Worm (Caenorhabditis elegans) whole organism, young adult: Measurements from ENCODE around the gene K09H11.11.

Experiments
- C06A6.2 ChIP-seq: fragments of 200-800 bp; sonication (Bioruptor generic); conservative IDR thresholded peaks from 2 replicates; pipeline ENCODE4 v1.3.6; 2022; ENCODE audit warnings: missing genetic modification characterization, missing compliant biosample characterization
- F10E7.11 ChIP-seq: sonication (generic microtip); optimal IDR thresholded peaks from 2 replicates; lab custom pipeline; 2017; ENCODE audit warnings: mild to moderate bottlenecking, missing genetic modification characterization, moderate library complexity, missing compliant biosample characterization
- F37B4.10 ChIP-seq: fragments of 200-800 bp; sonication (Bioruptor generic); IDR thresholded peaks from 2 replicates; pipeline ENCODE4 v1.3.6; 2022; ENCODE audit warnings: missing genetic modification characterization, missing compliant biosample characterization
- F39B2.1 ChIP-seq: fragments of 200-800 bp; sonication (Bioruptor generic); IDR thresholded peaks from 2 replicates; pipeline ENCODE4 v1.3.6; 2022; ENCODE audit warnings: missing genetic modification reagents, missing genetic modification characterization, missing compliant biosample characterization
- F55B11.4 ChIP-seq: sonication (generic microtip); optimal IDR thresholded peaks from 2 replicates; lab custom pipeline; 2016; ENCODE audit warnings: missing compliant biosample characterization, missing genetic modification characterization, borderline replicate concordance; ENCODE audit not compliant: insufficient read depth
- F57C9.4 ChIP-seq: sonication (generic microtip); optimal IDR thresholded peaks from 2 replicates; lab custom pipeline; 2017; ENCODE audit warnings: mild to moderate bottlenecking, missing genetic modification characterization, missing compliant biosample characterization
- Y53G8AR.9 ChIP-seq: fragments of 200-800 bp; sonication (Bioruptor generic); conservative IDR thresholded peaks from 2 replicates; pipeline ENCODE4 v1.3.6; 2022; ENCODE audit warnings: missing genetic modification reagents, missing genetic modification characterization, missing compliant biosample characterization
- Y56A3A.18 ChIP-seq: fragments of 200-800 bp; sonication (Bioruptor generic); IDR thresholded peaks from 2 replicates; pipeline ENCODE4 v1.3.6; 2022; ENCODE audit warnings: missing genetic modification reagents, missing genetic modification characterization, missing compliant biosample characterization
- Y67H2A.10 ChIP-seq: fragments of 200-800 bp; sonication (Bioruptor generic); conservative IDR thresholded peaks from 2 replicates; pipeline ENCODE4 v1.3.6; 2022; ENCODE audit warnings: missing genetic modification reagents, missing genetic modification characterization, missing compliant biosample characterization
- Y79H2A.3 ChIP-seq: fragments of 200-800 bp; sonication (Bioruptor generic); conservative IDR thresholded peaks from 2 replicates; pipeline ENCODE4 v1.3.6; 2022; ENCODE audit warnings: missing genetic modification reagents, missing genetic modification characterization, missing compliant biosample characterization
- Y95B8A.8 ChIP-seq: fragments of 200-800 bp; sonication (Bioruptor generic); IDR thresholded peaks from 2 replicates; pipeline ENCODE4 v1.3.6; 2022; ENCODE audit warnings: missing genetic modification reagents, missing genetic modification characterization, missing compliant biosample characterization
- akir-1 ChIP-seq: fragments of 200-800 bp; sonication (Bioruptor generic); optimal IDR thresholded peaks from 2 replicates; lab custom pipeline; 2018; ENCODE audit warnings: mild to moderate bottlenecking, missing genetic modification characterization, moderate library complexity, missing compliant biosample characterization
- atf-7 ChIP-seq: sonication (generic microtip); optimal IDR thresholded peaks from 2 replicates; lab custom pipeline; 2017; ENCODE audit warnings: mild to moderate bottlenecking, missing genetic modification characterization, missing compliant biosample characterization
- bed-1 ChIP-seq: fragments of 200-800 bp; sonication (Bioruptor generic); IDR thresholded peaks from 2 replicates; pipeline ENCODE4 v1.3.6; 2022; ENCODE audit warnings: missing genetic modification reagents, missing genetic modification characterization, missing compliant biosample characterization
- ccch-3 ChIP-seq: fragments of 200-800 bp; sonication (Bioruptor generic); optimal IDR thresholded peaks from 2 replicates; lab custom pipeline; 2018; ENCODE audit warnings: mild to moderate bottlenecking, missing genetic modification characterization, missing compliant biosample characterization
- cebp-2 ChIP-seq: fragments of 200-800 bp; sonication (Bioruptor generic); IDR thresholded peaks from 2 replicates; pipeline ENCODE4 v1.3.6; 2022; ENCODE audit warnings: missing genetic modification characterization, missing compliant biosample characterization
- ceh-79 ChIP-seq: sonication (generic microtip); optimal IDR thresholded peaks from 2 replicates; lab custom pipeline; 2017; ENCODE audit warnings: mild to moderate bottlenecking, missing genetic modification characterization, missing compliant biosample characterization
- ceh-91 ChIP-seq: fragments of 200-800 bp; sonication (Bioruptor generic); IDR thresholded peaks from 2 replicates; pipeline ENCODE4 v1.3.6; 2022; ENCODE audit warnings: missing genetic modification reagents, missing genetic modification characterization, missing compliant biosample characterization
- dpl-1 ChIP-seq: fragments of 150-350 bp; optimal IDR thresholded peaks from 2 replicates; lab custom pipeline; 2014; ENCODE audit warnings: missing biosample characterization, missing genetic modification reagents, missing genetic modification characterization
- ekl-4 ChIP-seq: fragments of 200-800 bp; sonication (Bioruptor generic); IDR thresholded peaks from 2 replicates; pipeline ENCODE4 v1.3.6; 2022; ENCODE audit warnings: missing genetic modification reagents, missing genetic modification characterization, missing compliant biosample characterization
- fkh-3 ChIP-seq: sonication (generic microtip); optimal IDR thresholded peaks from 2 replicates; lab custom pipeline; 2016; ENCODE audit warnings: mild to moderate bottlenecking, missing genetic modification characterization, missing compliant biosample characterization
- hlh-12 ChIP-seq: sonication (generic microtip); optimal IDR thresholded peaks from 2 replicates; lab custom pipeline; 2016; ENCODE audit warnings: missing genetic modification characterization, missing compliant biosample characterization
- hmg-1.2 ChIP-seq: fragments of 200-800 bp; sonication (Bioruptor generic); IDR thresholded peaks from 2 replicates; pipeline ENCODE4 v1.3.6; 2022; ENCODE audit warnings: missing genetic modification reagents, missing genetic modification characterization, missing compliant biosample characterization
- hmg-20 ChIP-seq: fragments of 200-800 bp; sonication (Bioruptor generic); IDR thresholded peaks from 2 replicates; pipeline ENCODE4 v1.3.6; 2022; ENCODE audit warnings: missing genetic modification reagents, missing genetic modification characterization, missing compliant biosample characterization
- hsf-1 ChIP-seq: fragments of 200-800 bp; sonication (Bioruptor generic); IDR thresholded peaks from 2 replicates; pipeline ENCODE4 v1.3.6; 2022; ENCODE audit warnings: missing genetic modification reagents, missing genetic modification characterization, missing compliant biosample characterization
- lag-1 ChIP-seq: fragments of 200-800 bp; sonication (Bioruptor generic); IDR thresholded peaks from 2 replicates; pipeline ENCODE4 v1.3.6; 2022; ENCODE audit warnings: missing genetic modification reagents, missing genetic modification characterization, missing compliant biosample characterization
- lin-35 ChIP-seq, 3 experiments: fragments of 150-350 bp in 2 of 3; sonication (generic microtip) in 1 of 3; optimal IDR thresholded peaks; 2 replicates each; lab custom pipeline; 2014 to 2018; ENCODE audit warnings: missing biosample characterization in 3 of 3, missing genetic modification characterization in 3 of 3, missing genetic modification reagents in 3 of 3
- madf-10 ChIP-seq: sonication (generic microtip); optimal IDR thresholded peaks from 2 replicates; lab custom pipeline; 2016; ENCODE audit warnings: mild to moderate bottlenecking, missing genetic modification characterization, missing compliant biosample characterization
- madf-6 ChIP-seq: fragments of 200-800 bp; sonication (Bioruptor generic); IDR thresholded peaks from 2 replicates; pipeline ENCODE4 v1.3.6; 2022; ENCODE audit warnings: missing genetic modification reagents, missing genetic modification characterization, missing compliant biosample characterization
- nfya-2 ChIP-seq: fragments of 200-800 bp; sonication (Bioruptor generic); IDR thresholded peaks from 2 replicates; pipeline ENCODE4 v1.3.6; 2022; ENCODE audit warnings: missing genetic modification reagents, missing genetic modification characterization, missing compliant biosample characterization
- nhr-179 ChIP-seq: sonication (generic microtip); optimal IDR thresholded peaks from 2 replicates; lab custom pipeline; 2016; ENCODE audit warnings: mild to moderate bottlenecking, missing genetic modification characterization, missing compliant biosample characterization
- nhr-80 ChIP-seq: sonication (generic microtip); optimal IDR thresholded peaks from 2 replicates; lab custom pipeline; 2016; ENCODE audit warnings: missing genetic modification characterization, missing compliant biosample characterization
- pha-4 ChIP-seq: fragments of 150-350 bp; sonication (generic microtip); optimal IDR thresholded peaks from 2 replicates; lab custom pipeline; 2014; ENCODE audit warnings: missing biosample characterization, missing genetic modification reagents, missing genetic modification characterization
- sdz-38 ChIP-seq: sonication (generic microtip); optimal IDR thresholded peaks from 2 replicates; lab custom pipeline; 2016; ENCODE audit warnings: missing genotype, missing genetic modification characterization, missing compliant biosample characterization
- snpc-3.4 ChIP-seq: sonication (generic microtip); optimal IDR thresholded peaks from 2 replicates; lab custom pipeline; 2017; ENCODE audit warnings: missing genetic modification characterization, mild to moderate bottlenecking, missing compliant biosample characterization, antibody characterized with exemption, moderate library complexity, missing genotype, missing genetic modification reagents
- tbx-9 ChIP-seq: sonication (generic microtip); optimal IDR thresholded peaks from 2 replicates; lab custom pipeline; 2016; ENCODE audit warnings: borderline replicate concordance, missing genetic modification characterization, inconsistent platforms, missing compliant biosample characterization
- unc-130 ChIP-seq: sonication (generic microtip); optimal IDR thresholded peaks from 2 replicates; lab custom pipeline; 2016; ENCODE audit warnings: missing genetic modification reagents, missing genetic modification characterization, missing compliant biosample characterization
- xnd-1 ChIP-seq: sonication (generic microtip); optimal IDR thresholded peaks from 2 replicates; lab custom pipeline; 2016; ENCODE audit warnings: missing genotype, missing genetic modification reagents, missing genetic modification characterization, missing compliant biosample characterization
- zfh-2 ChIP-seq: fragments of 200-800 bp; sonication (Bioruptor generic); conservative IDR thresholded peaks from 2 replicates; pipeline ENCODE4 v1.3.6; 2022; ENCODE audit warnings: missing genetic modification reagents, missing genetic modification characterization, missing compliant biosample characterization
- ztf-22 ChIP-seq: fragments of 200-800 bp; sonication (Bioruptor generic); optimal IDR thresholded peaks from 2 replicates; lab custom pipeline; 2018; ENCODE audit warnings: mild to moderate bottlenecking, missing genetic modification characterization, moderate library complexity, missing compliant biosample characterization
- ztf-25 ChIP-seq: fragments of 200-800 bp; sonication (Bioruptor generic); IDR thresholded peaks from 2 replicates; pipeline ENCODE4 v1.3.6; 2022; ENCODE audit warnings: missing genetic modification reagents, missing genetic modification characterization, missing compliant biosample characterization
- ztf-26 ChIP-seq: sonication (generic microtip); optimal IDR thresholded peaks from 2 replicates; lab custom pipeline; 2017; ENCODE audit warnings: missing genetic modification characterization, missing compliant biosample characterization
- ztf-6 ChIP-seq: fragments of 200-800 bp; sonication (Bioruptor generic); IDR thresholded peaks from 2 replicates; pipeline ENCODE4 v1.3.6; 2022; ENCODE audit warnings: missing genetic modification reagents, missing genetic modification characterization, missing compliant biosample characterization

K09H11.11 gene

DNA sequence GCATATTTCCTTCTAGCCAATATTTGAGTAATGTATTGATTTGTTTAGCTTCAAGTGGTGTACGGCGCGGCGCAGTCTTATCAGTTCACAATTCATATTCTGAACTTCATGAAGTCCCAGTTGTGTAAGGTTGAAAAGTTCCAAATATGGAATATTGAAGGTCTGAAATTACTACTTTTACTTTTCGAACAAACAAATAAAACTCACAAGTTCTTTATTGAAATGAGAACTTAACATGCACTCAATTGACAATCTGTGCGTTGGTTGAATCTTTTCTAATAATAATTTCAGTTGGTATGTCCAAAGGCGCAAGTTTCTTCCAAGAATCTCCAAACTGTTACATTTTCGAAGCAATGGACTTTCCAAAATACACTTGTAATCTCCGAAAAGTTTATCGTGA, 3.7 kb upstream of the K09H11.11 start, which contains the start of gene C53A3.4:
Gene C53A3.4, minus strand, starts transcription at position 101 of the 400 bp plus-strand sequence.
- no peak for TF ChIP-seq tbx-9 (tag; lab: Kevin White, UChicago)
- TF ChIP-seq ekl-4 (GFP tag; lab: Robert Waterston, UW) = no peak
- no peak for TF ChIP-seq dpl-1 (GFP tag; lab: Kevin White, UChicago)
- TF ChIP-seq Y79H2A.3 (GFP tag; lab: Robert Waterston, UW) = no peak
- TF ChIP-seq hmg-1.2 (GFP tag; lab: Robert Waterston, UW) = no peak

DNA sequence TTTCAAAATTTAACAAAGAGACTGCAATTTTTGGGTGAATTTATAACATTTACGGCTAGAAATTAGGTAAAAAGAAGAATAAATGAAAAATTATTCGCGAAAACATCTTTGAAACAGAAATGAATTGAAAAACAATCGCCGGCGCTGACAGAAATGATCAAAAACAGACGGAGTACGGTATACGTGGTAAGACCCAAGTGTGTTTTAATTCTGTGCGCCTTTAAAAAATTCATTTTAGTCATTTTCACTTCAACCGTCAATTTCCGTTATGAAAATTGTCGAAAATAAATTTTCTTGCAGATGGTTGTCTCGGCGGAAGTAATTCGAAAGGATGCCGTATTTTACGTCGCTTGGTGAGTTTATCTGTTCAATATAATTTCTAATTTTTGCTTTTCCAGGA, 1.1 kb upstream of the K09H11.11 start, which contains the start of gene C53A3.3:
Gene C53A3.3, plus strand, starts transcription at position 301 of the 400 bp plus-strand sequence.
- TF ChIP-seq F39B2.1 (GFP tag; lab: Robert Waterston, UW) = no peak
- no peak for TF ChIP-seq C06A6.2 (GFP tag; lab: Robert Waterston, UW)
- TF ChIP-seq ceh-91 (GFP tag; lab: Robert Waterston, UW) = no peak

DNA sequence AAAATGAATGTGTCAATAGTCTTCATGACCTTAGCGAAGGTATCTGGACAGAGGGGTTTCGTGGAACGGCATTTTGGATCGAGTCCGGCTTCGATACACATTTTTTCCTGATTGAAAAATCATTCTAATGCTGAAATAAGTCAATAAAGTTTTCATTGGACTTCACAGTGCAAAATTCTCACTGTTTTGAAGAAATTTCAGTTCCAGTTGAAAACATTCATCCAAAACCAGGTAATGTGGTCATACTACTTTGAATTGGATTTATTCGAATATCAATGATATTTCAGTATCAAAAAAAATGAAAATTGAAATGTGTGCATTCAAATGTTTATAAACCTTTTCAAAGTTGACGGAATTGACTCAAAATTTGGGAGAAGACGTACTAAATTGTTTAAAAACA, 1.6 kb downstream of the K09H11.11 start, which contains the start of gene pgph-1:
Gene pgph-1, minus strand, starts transcription at position 101 of the 400 bp plus-strand sequence.
- no peak for TF ChIP-seq lin-35 (GFP tag; optimal IDR thresholded peaks at IDR 0.05; lab: Kevin White, UChicago)
- TF ChIP-seq ztf-25 (GFP tag; lab: Robert Waterston, UW) = no peak
- no peak for TF ChIP-seq F39B2.1 (GFP tag; lab: Robert Waterston, UW)
- no peak for TF ChIP-seq Y67H2A.10 (GFP tag; lab: Robert Waterston, UW)
- no peak for TF ChIP-seq ztf-22 (GFP tag; lab: Kevin White, UChicago)
- TF ChIP-seq Y95B8A.8 (GFP tag; lab: Robert Waterston, UW) = no peak
- TF ChIP-seq unc-130 (GFP tag; lab: Kevin White, UChicago) = no peak
- no peak for TF ChIP-seq hmg-20 (GFP tag; lab: Robert Waterston, UW)
- TF ChIP-seq madf-6 (GFP tag; lab: Robert Waterston, UW) = no peak
- no peak for TF ChIP-seq hsf-1 (GFP tag; lab: Robert Waterston, UW)
- no peak for TF ChIP-seq Y56A3A.18 (GFP tag; lab: Robert Waterston, UW)
- TF ChIP-seq fkh-3 (tag; lab: Kevin White, UChicago) = no peak
- no peak for TF ChIP-seq nhr-179 (tag; lab: Kevin White, UChicago)
- no peak for TF ChIP-seq lag-1 (GFP tag; lab: Robert Waterston, UW)
- TF ChIP-seq zfh-2 (GFP tag; lab: Robert Waterston, UW) = no peak
- no peak for TF ChIP-seq akir-1 (GFP tag; lab: Kevin White, UChicago)
- TF ChIP-seq F10E7.11 (tag; lab: Kevin White, UChicago) = no peak
- TF ChIP-seq F37B4.10 = no peak

DNA sequence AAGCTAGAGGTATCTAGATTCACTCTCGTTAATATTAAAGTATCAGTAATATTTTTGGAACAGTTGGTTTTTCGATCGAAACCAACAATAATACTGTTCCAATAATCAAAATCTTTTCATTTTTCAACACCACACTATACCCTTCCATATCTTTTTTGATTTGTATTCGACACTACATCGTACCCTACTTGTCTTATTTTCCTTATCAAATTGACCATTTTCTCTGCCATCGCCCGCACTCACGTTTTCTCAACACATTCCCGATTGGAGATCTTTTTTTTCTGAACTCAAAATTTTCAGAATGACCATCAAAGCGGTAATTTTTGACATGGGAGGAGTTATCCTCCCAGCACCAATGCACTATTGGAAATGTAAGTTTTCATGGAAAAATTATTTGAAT, 7.5 kb downstream of the K09H11.11 start, which contains the start of gene acds-10:
Gene acds-10, plus strand, starts transcription at position 301 of the 400 bp plus-strand sequence.
- TF ChIP-seq nhr-80 (tag; lab: Kevin White, UChicago) (peak; percentile 8), xnd-1 (tag; lab: Kevin White, UChicago) (no peak), ztf-26 (tag; lab: Kevin White, UChicago) (no peak)
- TF ChIP-seq, all 124 proteins: peak for 1

DNA sequence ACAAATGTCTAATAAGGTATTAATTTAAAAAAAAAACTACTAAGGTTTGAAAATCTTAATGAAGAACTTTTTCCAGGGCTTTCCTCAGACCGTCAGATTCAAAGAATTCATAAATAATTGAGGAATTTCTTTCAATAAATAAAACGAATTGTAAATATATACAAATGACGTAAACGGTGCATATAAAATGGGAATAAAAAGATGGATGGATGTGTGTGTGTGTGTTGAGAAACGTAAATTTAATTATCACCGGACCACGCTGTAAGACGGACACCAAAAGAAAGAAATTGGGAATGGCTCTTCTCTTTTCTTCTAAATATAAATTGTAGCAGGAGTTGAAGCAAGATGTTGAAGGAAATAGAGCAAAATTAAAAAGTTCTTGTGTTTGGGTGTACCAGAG, 8.8 kb downstream of the K09H11.11 start:
- TF ChIP-seq F57C9.4 (tag; lab: Kevin White, UChicago) = no peak
- no peak for TF ChIP-seq hsf-1 (GFP tag; lab: Robert Waterston, UW)
- TF ChIP-seq bed-1 = no peak
- no peak for TF ChIP-seq cebp-2 (GFP tag; lab: Robert Waterston, UW)
- no peak for TF ChIP-seq Y53G8AR.9 (GFP tag; lab: Robert Waterston, UW)
- no peak for TF ChIP-seq pha-4 (tag; lab: Kevin White, UChicago)
- TF ChIP-seq ztf-6 (GFP tag; lab: Robert Waterston, UW) = no peak
- no peak for TF ChIP-seq sdz-38 (tag; lab: Kevin White, UChicago)
- TF ChIP-seq F55B11.4 (tag; lab: Kevin White, UChicago) = no peak
- no peak for TF ChIP-seq snpc-3.4 (tag; lab: Kevin White, UChicago)
- TF ChIP-seq nfya-2 (GFP tag; lab: Robert Waterston, UW) = no peak
- TF ChIP-seq madf-10 = no peak
- no peak for TF ChIP-seq atf-7 (tag; lab: Kevin White, UChicago)
- no peak for TF ChIP-seq ceh-79 (tag; lab: Kevin White, UChicago)
- TF ChIP-seq hlh-12 (tag; lab: Kevin White, UChicago) = no peak
- TF ChIP-seq ccch-3 (GFP tag; lab: Kevin White, UChicago) = no peak
